Fruit fly (Drosophila melanogaster) whole organism, pupa: ENCODE measurements around the gene CG31296.
A peak's percentile ranks its signal among the peaks of the same experiment; 100 is the strongest.

ENCODE experiments used
- CG10348 ChIP-seq: fragments of 200-800 bp; sonication (Bioruptor generic); IDR thresholded peaks from 2 replicates; pipeline ENCODE4 v1.3.6; 2022; ENCODE audit warnings: missing biosample characterization, missing genetic modification characterization
- CG12605 ChIP-seq: fragments of 200-800 bp; sonication (Bioruptor generic); IDR thresholded peaks from 2 replicates; pipeline ENCODE4 v1.3.6; 2022; ENCODE audit warnings: missing biosample characterization, missing genetic modification characterization
- CG13204 ChIP-seq: fragments of 200-800 bp; sonication (Bioruptor generic); optimal IDR thresholded peaks from 2 replicates; lab custom pipeline; 2018; ENCODE audit warnings: missing biosample characterization, mild to moderate bottlenecking, missing genetic modification characterization, moderate library complexity
- CG14655 ChIP-seq: fragments of 200-800 bp; sonication (Bioruptor generic); optimal IDR thresholded peaks from 3 replicates; lab custom pipeline; 2017; ENCODE audit warnings: mild to moderate bottlenecking, missing biosample characterization, missing genetic modification reagents, missing genetic modification characterization
- CG15710 ChIP-seq: fragments of 200-800 bp; sonication (Bioruptor generic); optimal IDR thresholded peaks from 2 replicates; lab custom pipeline; 2018; ENCODE audit warnings: missing biosample characterization, mild to moderate bottlenecking, missing genetic modification characterization, moderate library complexity
- CG17806 ChIP-seq: fragments of 200-800 bp; sonication (Bioruptor generic); optimal IDR thresholded peaks from 2 replicates; lab custom pipeline; 2018; ENCODE audit warnings: missing biosample characterization, mild to moderate bottlenecking, missing genetic modification characterization, moderate library complexity
- CG32121 ChIP-seq: fragments of 200-800 bp; sonication (Bioruptor generic); IDR thresholded peaks from 2 replicates; pipeline ENCODE4 v1.3.6; 2022; ENCODE audit warnings: missing biosample characterization, missing genetic modification characterization
- CG34367 ChIP-seq: fragments of 200-800 bp; sonication (Bioruptor generic); optimal IDR thresholded peaks from 2 replicates; lab custom pipeline; 2018; ENCODE audit warnings: missing biosample characterization, mild to moderate bottlenecking, missing genetic modification characterization
- CG4496 ChIP-seq: fragments of 200-800 bp; sonication (Bioruptor generic); IDR thresholded peaks from 3 replicates; pipeline ENCODE4 v1.3.6; 2022; ENCODE audit warnings: missing biosample characterization, missing genetic modification characterization
- CG8159 ChIP-seq: fragments of 200-800 bp; sonication (Bioruptor generic); optimal IDR thresholded peaks from 3 replicates; lab custom pipeline; 2018; ENCODE audit warnings: missing biosample characterization, mild to moderate bottlenecking, missing genetic modification characterization, moderate library complexity
- CG8301 ChIP-seq: fragments of 200-800 bp; sonication (Bioruptor generic); optimal IDR thresholded peaks from 2 replicates; lab custom pipeline; 2018; ENCODE audit warnings: missing biosample characterization, mild to moderate bottlenecking, missing genetic modification characterization
- CG9948 ChIP-seq: fragments of 200-800 bp; sonication (Bioruptor generic); optimal IDR thresholded peaks from 2 replicates; lab custom pipeline; 2018; ENCODE audit warnings: missing biosample characterization, mild to moderate bottlenecking, missing genetic modification characterization, moderate library complexity
- D1 ChIP-seq: fragments of 200-800 bp; sonication (Bioruptor generic); optimal IDR thresholded peaks from 2 replicates; lab custom pipeline; 2018; ENCODE audit warnings: missing biosample characterization, mild to moderate bottlenecking, missing genetic modification characterization, moderate library complexity
- EcR ChIP-seq: fragments of 200-800 bp; sonication (Bioruptor generic); optimal IDR thresholded peaks from 3 replicates; lab custom pipeline; 2019; ENCODE audit warnings: missing biosample characterization, missing genetic modification characterization, mild to moderate bottlenecking, moderate library complexity, missing genetic modification reagents
- Ets98B ChIP-seq: fragments of 200-800 bp; sonication (Bioruptor generic); IDR thresholded peaks from 2 replicates; pipeline ENCODE4 v1.3.6; 2022; ENCODE audit warnings: missing biosample characterization, missing genetic modification characterization
- Pif1A ChIP-seq: fragments of 200-800 bp; sonication (Bioruptor generic); optimal IDR thresholded peaks from 3 replicates; lab custom pipeline; 2016; ENCODE audit warnings: missing biosample characterization, missing genetic modification characterization
- Pif1B ChIP-seq: fragments of 200-800 bp; sonication (Bioruptor generic); optimal IDR thresholded peaks from 3 replicates; lab custom pipeline; 2016; ENCODE audit warnings: missing biosample characterization, missing genetic modification characterization
- Snoo ChIP-seq: fragments of 200-800 bp; sonication (Bioruptor generic); optimal IDR thresholded peaks from 3 replicates; lab custom pipeline; 2017; ENCODE audit warnings: missing biosample characterization, mild to moderate bottlenecking, missing genetic modification characterization, inconsistent platforms
- fd96Ca ChIP-seq: fragments of 200-800 bp; sonication (Bioruptor generic); IDR thresholded peaks from 3 replicates; pipeline ENCODE4 v1.3.6; 2022; ENCODE audit warnings: missing biosample characterization, missing genetic modification characterization
- gl ChIP-seq: fragments of 200-800 bp; sonication (Bioruptor generic); optimal IDR thresholded peaks from 2 replicates; lab custom pipeline; 2018; ENCODE audit warnings: missing biosample characterization, mild to moderate bottlenecking, missing genetic modification characterization
- rn ChIP-seq: fragments of 200-800 bp; sonication (Bioruptor generic); IDR thresholded peaks from 2 replicates; pipeline ENCODE4 v1.3.6; 2022; ENCODE audit warnings: missing biosample characterization, missing genetic modification characterization

The CG31296 gene

dm6 chr3R:15547827-15548517 lies 16.7 kb upstream of the CG31296 start, which contains the start of gene AOX3:
TSS of gene AOX3 (minus strand) at chr3R:15548188.
- TF ChIP-seq CG12605 (GFP tag; lab: Robert Waterston, UW) (peak; percentile 62), CG14655 (GFP tag; lab: Kevin White, UChicago) (peak; percentile 59), fd96Ca (GFP tag; lab: Robert Waterston, UW) (peak; percentile 55), CG32121 (GFP tag; lab: Robert Waterston, UW) (peak; percentile 69), D1 (tag; lab: Kevin White, UChicago) (no peak), CG4496 (GFP tag; lab: Robert Waterston, UW) (peak; percentile 56; the same call in 2 of the 3 replicates), Pif1A (GFP tag; lab: Kevin White, UChicago) (peak; percentile 16), CG8301 (tag; lab: Kevin White, UChicago) (peak; percentile 53), EcR (GFP tag; lab: Kevin White, UChicago) (no peak), CG9948 (tag; lab: Kevin White, UChicago) (no peak), CG34367 (tag; lab: Kevin White, UChicago) (no peak), gl (tag; lab: Kevin White, UChicago) (no peak), rn (GFP tag; lab: Robert Waterston, UW) (no peak), Snoo (tag; lab: Kevin White, UChicago) (no peak), CG10348 (GFP tag; lab: Robert Waterston, UW) (peak; percentile 50; the same call in 1 of the 2 replicates), CG15710 (no peak), Pif1B (GFP tag; lab: Kevin White, UChicago) (peak; percentile 12), Ets98B (GFP tag; lab: Robert Waterston, UW) (peak; percentile 56), CG13204 (GFP tag; lab: Kevin White, UChicago) (no peak), CG8159 (tag; lab: Kevin White, UChicago) (no peak), CG17806 (tag; lab: Kevin White, UChicago) (no peak)

- no peak for TF ChIP-seq CG32121 (GFP tag; lab: Robert Waterston, UW)
- no peak for TF ChIP-seq CG34367 (tag; lab: Kevin White, UChicago)
- no peak for TF ChIP-seq CG15710
- no peak for TF ChIP-seq rn (GFP tag; lab: Robert Waterston, UW)
- no peak for TF ChIP-seq CG12605 (GFP tag; lab: Robert Waterston, UW)
- no peak for TF ChIP-seq Pif1A (GFP tag; lab: Kevin White, UChicago)
- TF ChIP-seq CG8159 (tag; lab: Kevin White, UChicago): no peak
- TF ChIP-seq CG8301 (tag; lab: Kevin White, UChicago): no peak
- no peak for TF ChIP-seq CG9948 (tag; lab: Kevin White, UChicago)
- TF ChIP-seq D1 (tag; lab: Kevin White, UChicago): no peak
- TF ChIP-seq Pif1B (GFP tag; lab: Kevin White, UChicago): no peak
- no peak for TF ChIP-seq CG4496 (GFP tag; lab: Robert Waterston, UW)
- TF ChIP-seq CG13204 (GFP tag; lab: Kevin White, UChicago): no peak
- TF ChIP-seq fd96Ca (GFP tag; lab: Robert Waterston, UW): no peak
- no peak for TF ChIP-seq EcR (GFP tag; lab: Kevin White, UChicago)
- no peak for TF ChIP-seq Snoo (tag; lab: Kevin White, UChicago)
- TF ChIP-seq Ets98B (GFP tag; lab: Robert Waterston, UW): no peak
Measured at dm6 chr3R:15547226-15547625, 16.0 kb upstream of the CG31296 start.

dm6 chr3R:15542314-15542713 lies 11.0 kb upstream of the CG31296 start, which contains the start of gene AOX2:
TSS of gene AOX2 (minus strand) at chr3R:15542414.
- TF ChIP-seq CG13204 (GFP tag; lab: Kevin White, UChicago) (no peak), Pif1B (GFP tag; lab: Kevin White, UChicago) (no peak), CG15710 (no peak), CG8301 (tag; lab: Kevin White, UChicago) (no peak), fd96Ca (GFP tag; lab: Robert Waterston, UW) (no peak), Pif1A (GFP tag; lab: Kevin White, UChicago) (no peak), CG12605 (GFP tag; lab: Robert Waterston, UW) (no peak), Snoo (tag; lab: Kevin White, UChicago) (no peak), CG17806 (tag; lab: Kevin White, UChicago) (no peak)

DNA sequence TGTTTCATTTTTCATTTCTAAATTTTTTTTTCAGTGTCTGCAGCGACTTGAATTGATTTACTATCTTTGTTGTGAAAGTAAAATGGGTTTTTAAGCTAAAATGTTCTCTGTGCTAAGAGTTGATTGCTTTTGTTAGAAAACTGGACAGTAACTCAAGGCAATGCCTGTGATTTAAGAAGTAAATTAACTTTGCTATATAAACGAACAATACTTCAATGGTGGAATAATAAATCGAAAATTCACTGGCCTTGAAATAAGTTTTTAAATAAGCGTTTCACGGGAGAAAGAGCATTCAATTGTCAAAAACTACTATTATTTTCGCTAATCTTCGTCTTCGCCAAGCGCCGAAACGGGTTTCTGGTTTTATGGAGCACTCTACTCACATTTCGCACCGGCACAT lies 9.7 kb upstream of the CG31296 start:
- TF ChIP-seq Ets98B (GFP tag; lab: Robert Waterston, UW) (peak; percentile 57), Snoo (tag; lab: Kevin White, UChicago) (no peak), Pif1A (GFP tag; lab: Kevin White, UChicago) (peak; percentile 52), D1 (tag; lab: Kevin White, UChicago) (no peak), CG14655 (GFP tag; lab: Kevin White, UChicago) (peak; percentile 61), CG8301 (tag; lab: Kevin White, UChicago) (peak; percentile 50), Pif1B (GFP tag; lab: Kevin White, UChicago) (peak; percentile 46)

DNA sequence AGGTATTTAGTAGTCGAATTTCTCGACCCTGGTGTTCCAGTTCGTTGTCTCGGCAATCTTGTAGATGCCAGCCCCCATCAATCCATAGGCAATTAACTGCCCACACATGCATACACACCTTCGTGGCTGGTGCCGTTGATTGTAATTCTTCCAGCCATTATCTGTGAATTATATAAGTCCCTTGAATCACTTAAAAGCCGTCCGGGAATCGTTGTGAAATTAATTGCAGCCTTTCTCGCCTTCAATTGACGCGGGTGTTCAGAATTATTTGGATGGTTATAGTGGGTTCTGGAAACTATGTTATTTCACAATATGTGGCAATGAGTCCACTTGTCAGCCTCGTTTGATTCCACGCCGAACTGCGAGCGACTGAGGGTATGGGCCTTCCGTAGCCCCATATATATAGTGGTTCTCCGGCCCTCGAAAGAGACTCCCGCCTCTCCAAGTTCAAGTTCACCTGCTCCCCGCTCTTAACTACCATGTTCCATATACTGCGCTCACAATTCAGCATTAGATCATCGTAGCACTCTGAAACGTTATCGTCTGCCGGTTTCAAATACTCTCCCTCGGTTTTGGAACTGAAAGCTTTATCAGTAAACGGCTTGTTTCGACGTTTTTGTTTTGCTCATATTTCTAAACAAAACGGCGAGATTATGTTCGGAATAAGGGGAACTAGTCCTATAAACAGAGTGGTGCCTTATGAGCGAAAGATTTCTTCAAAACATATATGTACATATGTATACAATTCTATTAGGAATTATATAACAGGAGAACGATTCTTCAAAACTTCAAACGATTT lies 5.8 kb upstream of the CG31296 start, which contains the start of gene AOX1:
TSS of gene AOX1 (minus strand) at position 375 of the 799 bp plus-strand sequence.
- TF ChIP-seq Pif1A (GFP tag; lab: Kevin White, UChicago) (no peak), Snoo (tag; lab: Kevin White, UChicago) (no peak), CG4496 (GFP tag; lab: Robert Waterston, UW) (no peak), CG32121 (GFP tag; lab: Robert Waterston, UW) (no peak), CG14655 (GFP tag; lab: Kevin White, UChicago) (no peak), CG10348 (GFP tag; lab: Robert Waterston, UW) (no peak), CG8159 (tag; lab: Kevin White, UChicago) (no peak), CG12605 (GFP tag; lab: Robert Waterston, UW) (no peak), fd96Ca (GFP tag; lab: Robert Waterston, UW) (no peak), gl (tag; lab: Kevin White, UChicago) (no peak), CG17806 (tag; lab: Kevin White, UChicago) (no peak), CG13204 (GFP tag; lab: Kevin White, UChicago) (no peak), CG8301 (tag; lab: Kevin White, UChicago) (no peak), CG34367 (tag; lab: Kevin White, UChicago) (no peak), Ets98B (GFP tag; lab: Robert Waterston, UW) (no peak), Pif1B (GFP tag; lab: Kevin White, UChicago) (no peak), CG9948 (tag; lab: Kevin White, UChicago) (no peak), CG15710 (no peak)
